Fruit fly (Drosophila melanogaster): ENCODE measurements around the gene CG10654.

Gene CG10654

DNA sequence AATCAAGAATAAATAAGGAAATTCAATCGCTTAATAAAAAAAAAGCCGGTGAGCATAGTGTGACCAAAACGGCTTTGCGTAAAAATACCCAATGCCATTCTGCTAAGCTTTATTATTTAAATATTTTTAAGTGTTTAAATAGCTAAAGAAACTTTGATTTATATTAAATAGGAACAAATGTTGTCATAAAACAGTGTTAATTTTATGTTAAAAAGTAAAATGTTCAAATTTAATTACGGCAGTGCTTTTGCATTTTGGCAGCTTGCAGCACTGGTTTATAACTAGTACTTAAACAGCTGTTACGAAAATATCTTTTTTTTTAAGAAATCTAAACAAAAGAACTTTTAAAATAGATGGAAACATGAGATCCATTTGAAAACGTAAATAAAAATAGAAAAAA lies 6.4 kb downstream of the CG10654 start, which contains the start of the genes CG10638 and CG10681 (continued):
- TF ChIP-seq ewg (GFP tag; optimal IDR thresholded peaks at IDR 0.05): no peak
- peak in 1 of 2 experiments; percentile 46 for TF ChIP-seq bsh (GFP tag; optimal IDR thresholded peaks at IDR 0.05)
- peak; percentile 13 for TF ChIP-seq nerfin-1 (tag; optimal IDR thresholded peaks at IDR 0.05)
- TF ChIP-seq CG11085 (GFP tag; IDR thresholded peaks at IDR 0.05): no peak
- TF ChIP-seq exex (tag; optimal IDR thresholded peaks at IDR 0.05): peak; percentile 31
- TF ChIP-seq trh (GFP tag; optimal IDR thresholded peaks at IDR 0.05): no peak
- no peak for TF ChIP-seq CG7372 (GFP tag; IDR thresholded peaks at IDR 0.05)
- no peak for TF ChIP-seq fru (optimal IDR thresholded peaks at IDR 0.05)
- peak; percentile 49 for TF ChIP-seq CG5245 (GFP tag; optimal IDR thresholded peaks at IDR 0.05)
- peak; percentile 56 for TF ChIP-seq Vsx1 (GFP tag; optimal IDR thresholded peaks at IDR 0.05)
- TF ChIP-seq CG10462 (GFP tag; optimal IDR thresholded peaks at IDR 0.05): no peak
- TF ChIP-seq Poxn (GFP tag; IDR thresholded peaks at IDR 0.05): no peak
- no peak for TF ChIP-seq H2.0 (GFP tag; IDR thresholded peaks at IDR 0.05)
- TF ChIP-seq CG4617 (GFP tag; optimal IDR thresholded peaks at IDR 0.05; ENCODE audit: borderline replicate concordance): peak; percentile 63
- no peak for TF ChIP-seq Doc3 (GFP tag; IDR thresholded peaks at IDR 0.05; ENCODE audit: partially characterized antibody)
- no peak for TF ChIP-seq prd (optimal IDR thresholded peaks at IDR 0.05)
- TF ChIP-seq prd (GFP tag; IDR thresholded peaks at IDR 0.05): no peak
- TF ChIP-seq vnd (GFP tag; IDR thresholded peaks at IDR 0.05; ENCODE audit: partially characterized antibody): no peak
- TF ChIP-seq tna (GFP tag; IDR thresholded peaks at IDR 0.05; ENCODE audit: partially characterized antibody): no peak
- no peak for TF ChIP-seq Elba2 (GFP tag; optimal IDR thresholded peaks at IDR 0.05)

DNA sequence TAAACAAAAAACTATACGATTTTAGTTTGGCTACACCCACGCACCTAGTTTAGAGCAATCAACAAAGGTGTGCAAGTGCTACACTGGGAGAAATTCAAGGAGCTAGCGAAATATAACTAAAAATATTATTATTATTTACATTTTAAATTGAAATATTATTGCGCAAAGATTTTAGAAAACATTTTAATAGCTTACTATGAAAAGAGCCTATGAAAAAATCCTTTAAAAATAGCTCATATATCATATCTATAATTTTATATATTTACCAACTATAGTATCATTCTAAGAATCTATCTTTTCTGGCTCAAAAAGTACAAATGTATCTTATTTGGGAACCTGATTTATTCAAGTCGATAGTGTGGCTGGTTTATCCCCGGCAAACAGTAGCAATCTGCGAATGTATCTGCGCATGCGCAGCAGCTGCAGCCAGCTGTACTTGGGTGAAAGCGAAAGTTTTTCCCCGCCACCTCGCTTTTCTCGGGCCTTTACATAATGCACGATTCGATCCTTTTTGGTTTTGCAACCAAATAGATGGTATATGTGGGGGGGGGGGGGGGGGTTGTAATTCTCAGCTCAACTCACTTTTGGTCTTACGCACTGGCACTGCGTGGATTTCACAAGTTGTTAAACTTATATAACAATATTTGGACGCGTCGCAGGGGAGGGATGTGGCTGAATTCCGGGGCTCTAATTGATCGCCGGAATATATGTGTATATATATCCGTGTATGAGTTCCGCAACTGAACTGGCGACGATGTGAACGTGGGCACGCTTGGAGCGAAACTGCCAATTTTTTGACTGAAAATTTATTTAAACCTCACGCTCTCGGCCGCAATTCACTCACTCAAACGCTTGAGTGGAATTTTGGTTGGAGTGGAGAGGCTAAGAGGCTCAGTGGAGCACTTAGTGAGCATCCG lies 11.0 kb downstream of the CG10654 start, which contains the start of gene CG10657:
TSS of gene CG10657 (minus strand) at position 789 of the 917 bp plus-strand sequence.
- TF ChIP-seq pnt (GFP tag; optimal IDR thresholded peaks at IDR 0.05) (no peak), pb (GFP tag; optimal IDR thresholded peaks at IDR 0.05) (no peak), B-H1 (GFP tag; IDR thresholded peaks at IDR 0.05) (no peak), Dbx (GFP tag; IDR thresholded peaks at IDR 0.05) (no peak), Gug (GFP tag; IDR thresholded peaks at IDR 0.05) (no peak), CG4617 (GFP tag; optimal IDR thresholded peaks at IDR 0.05; ENCODE audit: borderline replicate concordance) (no peak), D19B (GFP tag; optimal IDR thresholded peaks at IDR 0.05) (no peak), CG4707 (GFP tag; optimal IDR thresholded peaks at IDR 0.05) (no peak), CG3281 (GFP tag; optimal IDR thresholded peaks at IDR 0.05) (no peak), aop (GFP tag; IDR thresholded peaks at IDR 0.05) (no peak), z (GFP tag; IDR thresholded peaks at IDR 0.05) (peak; percentile 96), vvl (GFP tag; IDR thresholded peaks at IDR 0.05) (peak; percentile 25; the same call in 1 of the 2 replicates), yki (optimal IDR thresholded peaks at IDR 0.05) (no peak), CG10565 (GFP tag; optimal IDR thresholded peaks at IDR 0.05) (no peak), Hey (tag; optimal IDR thresholded peaks at IDR 0.05) (no peak), CG4424 (GFP tag; optimal IDR thresholded peaks at IDR 0.05) (no peak), insv (GFP tag; optimal IDR thresholded peaks at IDR 0.05) (no peak), amos (GFP tag; IDR thresholded peaks at IDR 0.05; ENCODE audit: partially characterized antibody) (peak; percentile 24; the same call in 1 of the 2 replicates), GATAe (GFP tag; conservative IDR thresholded peaks at IDR 0.05) (no peak), gem (tag; optimal IDR thresholded peaks at IDR 0.05) (peak; percentile 7), CG32532 (GFP tag; IDR thresholded peaks at IDR 0.05) (no peak), caup (GFP tag; optimal IDR thresholded peaks at IDR 0.05; ENCODE audit: severe bottlenecking) (no peak), cg (GFP tag; optimal IDR thresholded peaks at IDR 0.05) (no peak), MBD-R2 (GFP tag; IDR thresholded peaks at IDR 0.05) (no peak), CG6683 (GFP tag; optimal IDR thresholded peaks at IDR 0.05) (no peak), Sox102F (GFP tag; optimal IDR thresholded peaks at IDR 0.05) (peak; percentile 4), CG12769 (tag; optimal IDR thresholded peaks at IDR 0.05) (peak; percentile 47), Scr (GFP tag; IDR thresholded peaks at IDR 0.05; ENCODE audit: partially characterized antibody) (peak; percentile 29; the same call in 1 of the 2 replicates), chm (GFP tag; IDR thresholded peaks at IDR 0.05) (peak; percentile 55; the same call in 1 of the 2 replicates), tup (GFP tag; optimal IDR thresholded peaks at IDR 0.05) (no peak)
